Fruit fly (Drosophila melanogaster) whole organism, embryonic: ENCODE measurements around the gene Sar1.

Source experiments
- Bteb2 ChIP-seq: fragments of 200-800 bp; sonication (Bioruptor generic); optimal IDR thresholded peaks from 2 replicates; lab custom pipeline; 2016; ENCODE audit warnings: missing biosample characterization, missing genetic modification characterization
- CG12104 ChIP-seq: fragments of 200-800 bp; sonication (Bioruptor generic); optimal IDR thresholded peaks from 3 replicates; lab custom pipeline; 2016; ENCODE audit warnings: missing biosample characterization, missing genetic modification characterization
- CG2199 ChIP-seq: fragments of 200-800 bp; sonication (Bioruptor generic); IDR thresholded peaks from 3 replicates; pipeline ENCODE4 v1.3.6; 2022; ENCODE audit warnings: missing biosample characterization, missing genetic modification characterization
- E2f2 ChIP-seq: fragments of 200-800 bp; sonication (Bioruptor generic); IDR thresholded peaks from 2 replicates; pipeline ENCODE4 v1.3.6; 2022; ENCODE audit warnings: missing biosample characterization, missing genetic modification characterization
- al ChIP-seq: fragments of 200-800 bp; sonication (Bioruptor generic); IDR thresholded peaks from 2 replicates; pipeline ENCODE4 v1.3.6; 2022; ENCODE audit warnings: missing biosample characterization, missing genetic modification characterization
- ro ChIP-seq: fragments of 200-800 bp; sonication (Bioruptor generic); IDR thresholded peaks from 2 replicates; pipeline ENCODE4 v1.3.6; 2022; ENCODE audit warnings: missing biosample characterization, missing genetic modification characterization
- tin ChIP-seq: fragments of 200-800 bp; sonication (Bioruptor generic); optimal IDR thresholded peaks from 3 replicates; lab custom pipeline; 2016; ENCODE audit warnings: missing biosample characterization, missing genetic modification characterization

- TF ChIP-seq al (GFP tag; lab: Robert Waterston, UW): no peak
- peak; percentile 86 for TF ChIP-seq E2f2 (GFP tag; lab: Robert Waterston, UW)
- no peak for TF ChIP-seq ro (GFP tag; lab: Robert Waterston, UW)
- no peak for TF ChIP-seq CG2199 (GFP tag; lab: Robert Waterston, UW)
- TF ChIP-seq Bteb2 (GFP tag; lab: Kevin White, UChicago): no peak
- TF ChIP-seq tin (GFP tag; lab: Kevin White, UChicago): no peak
- TF ChIP-seq CG12104 (GFP tag; lab: Kevin White, UChicago): no peak
These were observed 19.2 kb downstream of the Sar1 start, which contains the start of gene CG18596 for dm6 chr3R:22375674-22376073.
